Worm (Caenorhabditis elegans): ENCODE results near the gene tag-123.
A peak's percentile ranks its signal among the peaks of the same experiment; 100 is the strongest.
"Not testable (repeated sequence)": the region's sequence is repeated elsewhere in the genome, so short reads cannot be mapped to it uniquely, and the experiment has no call there.

The tag-123 gene

DNA sequence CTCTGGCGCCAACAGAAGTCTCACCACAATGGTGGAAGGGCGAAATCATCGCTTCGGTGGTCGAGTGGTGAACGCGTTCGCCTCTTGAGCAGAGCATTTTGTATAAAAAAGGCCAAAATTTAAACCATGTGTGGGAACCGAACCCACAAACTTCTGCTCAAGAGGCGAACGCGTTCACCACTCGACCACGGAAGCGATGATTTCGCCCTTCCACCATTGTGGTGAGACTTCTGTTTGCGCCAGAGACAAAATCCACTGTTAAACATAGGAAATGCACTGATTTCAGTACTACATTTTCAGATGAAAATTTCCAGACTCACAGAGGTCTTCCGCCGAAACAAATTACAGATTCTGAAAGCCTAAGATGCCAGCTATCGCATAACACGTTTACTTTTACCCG is 37.1 kb upstream of the tag-123 start:
- TF ChIP-seq hmg-1.2 (GFP tag; IDR thresholded peaks at IDR 0.05): peak; percentile 44; the same call in 1 of the 2 replicates
- peak; percentile 54; the same call in 1 of the 2 replicates for TF ChIP-seq lin-26 (GFP tag; IDR thresholded peaks at IDR 0.05)
- TF ChIP-seq B0261.1 (tag; optimal IDR thresholded peaks at IDR 0.05): peak; percentile 31
- TF ChIP-seq Y56A3A.18 (GFP tag; IDR thresholded peaks at IDR 0.05): 0 out of 2 replicates have a peak, but pooled peaks have one; percentile 41
- TF ChIP-seq pbrm-1 (GFP tag; IDR thresholded peaks at IDR 0.05): 0 out of 2 replicates have a peak, but pooled peaks have one; percentile 38
- TF ChIP-seq tbp1 (GFP tag; optimal IDR thresholded peaks at IDR 0.05): peak; percentile 72
- not testable (repeated sequence) for TF ChIP-seq rpc-1 (optimal IDR thresholded peaks at IDR 0.05)
- TF ChIP-seq rpc-1 (tag; optimal IDR thresholded peaks at IDR 0.05): peak; percentile 42
- 0 out of 2 replicates have a peak, but pooled peaks have one; percentile 9 for TF ChIP-seq D2030.7 (GFP tag; IDR thresholded peaks at IDR 0.05)

DNA sequence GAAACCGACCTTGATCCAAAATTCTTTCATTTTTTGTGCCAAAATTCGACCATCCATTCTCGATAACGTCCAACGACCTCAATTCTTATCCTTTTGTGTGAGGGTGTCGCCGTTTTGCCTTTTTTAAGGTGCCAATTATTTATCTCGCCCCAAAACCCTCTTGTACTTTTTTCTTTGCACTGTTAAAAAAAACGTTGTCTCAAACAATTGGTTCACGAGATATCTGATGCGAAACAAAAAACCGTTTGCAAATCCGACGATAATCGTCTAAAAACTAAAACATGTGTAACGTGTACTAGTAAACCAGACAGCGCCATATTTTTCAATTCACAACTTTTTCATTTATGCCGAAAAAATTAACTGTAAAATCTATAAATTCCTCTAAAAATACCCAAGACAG is 35.5 kb upstream of the tag-123 start, which contains the start of gene F16F9.3:
Gene F16F9.3, plus strand, starts transcription at position 301 of the 400 bp plus-strand sequence.
- TF ChIP-seq hmg-20 (GFP tag; IDR thresholded peaks at IDR 0.05): no peak
- TF ChIP-seq ceh-91 (GFP tag; IDR thresholded peaks at IDR 0.05): no peak
- no peak for TF ChIP-seq attf-6 (GFP tag; IDR thresholded peaks at IDR 0.05)
- TF ChIP-seq F39B2.1 (GFP tag; IDR thresholded peaks at IDR 0.05): no peak
- no peak for TF ChIP-seq snpc-1.1 (tag; optimal IDR thresholded peaks at IDR 0.05; ENCODE audit: insufficient read depth)
- TF ChIP-seq ceh-100 (GFP tag; IDR thresholded peaks at IDR 0.05): no peak
- no peak for TF ChIP-seq lin-26 (GFP tag; IDR thresholded peaks at IDR 0.05)
- TF ChIP-seq tbp1 (GFP tag; optimal IDR thresholded peaks at IDR 0.05): no peak
- TF ChIP-seq snpc-4 (GFP tag; optimal IDR thresholded peaks at IDR 0.05): no peak
- no peak for TF ChIP-seq snpc-4 (tag; optimal IDR thresholded peaks at IDR 0.05)
- no peak for TF ChIP-seq sea-2 (GFP tag; IDR thresholded peaks at IDR 0.05)
- no peak for TF ChIP-seq nhr-120 (GFP tag; IDR thresholded peaks at IDR 0.05)
- TF ChIP-seq F52B5.7 (tag; optimal IDR thresholded peaks at IDR 0.05): no peak
- no peak for TF ChIP-seq ceh-79 (tag; optimal IDR thresholded peaks at IDR 0.05)
- no peak for TF ChIP-seq C06A6.2 (GFP tag; conservative IDR thresholded peaks at IDR 0.05)
- no peak for TF ChIP-seq nhr-90 (tag; optimal IDR thresholded peaks at IDR 0.05)

- no peak for TF ChIP-seq Y53F4B.3 (GFP tag; IDR thresholded peaks at IDR 0.05)
- TF ChIP-seq lsl-1 (GFP tag; optimal IDR thresholded peaks at IDR 0.05): no peak
- no peak for TF ChIP-seq ceh-79 (tag; optimal IDR thresholded peaks at IDR 0.05)
- no peak for TF ChIP-seq madf-10 (tag; optimal IDR thresholded peaks at IDR 0.05)
- TF ChIP-seq F57C9.4 (tag; optimal IDR thresholded peaks at IDR 0.05): no peak
- TF ChIP-seq tbx-9 (tag; optimal IDR thresholded peaks at IDR 0.05; ENCODE audit: borderline replicate concordance): no peak
- no peak for TF ChIP-seq lin-26 (GFP tag; IDR thresholded peaks at IDR 0.05)
- TF ChIP-seq ceh-58 (GFP tag; IDR thresholded peaks at IDR 0.05): no peak
- TF ChIP-seq mxl-1 (tag; optimal IDR thresholded peaks at IDR 0.05): no peak
- no peak for TF ChIP-seq sdz-38 (tag; optimal IDR thresholded peaks at IDR 0.05)
- TF ChIP-seq him-1 (tag; optimal IDR thresholded peaks at IDR 0.05): no peak
- TF ChIP-seq rec-8 (tag; optimal IDR thresholded peaks at IDR 0.05): no peak
- no peak for TF ChIP-seq egl-18 (GFP tag; IDR thresholded peaks at IDR 0.05)
- no peak for TF ChIP-seq F49E8.2 (tag; optimal IDR thresholded peaks at IDR 0.05; ENCODE audit: insufficient read depth)
- TF ChIP-seq ztf-18 (tag; optimal IDR thresholded peaks at IDR 0.05): no peak
- TF ChIP-seq tlf-1 (GFP tag; optimal IDR thresholded peaks at IDR 0.05): no peak
- no peak for TF ChIP-seq ztf-28 (GFP tag; IDR thresholded peaks at IDR 0.05)
- no peak for TF ChIP-seq let-607 (tag; optimal IDR thresholded peaks at IDR 0.05)
These were observed 33.8 kb upstream of the tag-123 start, which contains the start of gene dpy-6 for ce11 chrX:8455590-8456166. TSS of gene dpy-6 (minus strand) at chrX:8455640.
